Worm (Caenorhabditis elegans): Measurements from ENCODE around the gene C25H3.15.

C25H3.15 gene

ce11 chrII:5659675-5660074, 5.5 kb upstream of the C25H3.15 start, which contains the start of gene fut-3:
Gene fut-3, minus strand, starts transcription at chrII:5659775.
- TF ChIP-seq ets-4 (tag; optimal IDR thresholded peaks at IDR 0.05): no peak

ce11 chrII:5660155-5660554, 5.0 kb upstream of the C25H3.15 start:
- TF ChIP-seq ceh-30 (tag; optimal IDR thresholded peaks at IDR 0.05) (no peak), odd-2 (tag; optimal IDR thresholded peaks at IDR 0.05) (no peak), rnt-1 (tag; optimal IDR thresholded peaks at IDR 0.05) (no peak), dve-1 (tag; optimal IDR thresholded peaks at IDR 0.05) (no peak), pha-2 (tag; optimal IDR thresholded peaks at IDR 0.05) (no peak), che-1 (tag; optimal IDR thresholded peaks at IDR 0.05) (no peak), fax-1 (tag; optimal IDR thresholded peaks at IDR 0.05) (no peak), pag-3 (tag; optimal IDR thresholded peaks at IDR 0.05; ENCODE audit: borderline replicate concordance) (no peak), eyg-1 (tag; optimal IDR thresholded peaks at IDR 0.05) (no peak), hlh-6 (tag; optimal IDR thresholded peaks at IDR 0.05) (no peak), ets-4 (tag; optimal IDR thresholded peaks at IDR 0.05) (no peak), nhr-232 (tag; optimal IDR thresholded peaks at IDR 0.05) (no peak), hlh-30 (tag; optimal IDR thresholded peaks at IDR 0.05; ENCODE audit: insufficient read depth) (no peak), ama-1 (optimal IDR thresholded peaks at IDR 0.05) (no peak), ztf-16 (tag; optimal IDR thresholded peaks at IDR 0.05) (no peak), K09A11.1 (tag; optimal IDR thresholded peaks at IDR 0.05; ENCODE audit: insufficient read depth) (no peak), ceh-24 (tag; optimal IDR thresholded peaks at IDR 0.05) (no peak), pqm-1 (tag; optimal IDR thresholded peaks at IDR 0.05) (no peak)

ce11 chrII:5660736-5661734, 4.1 kb upstream of the C25H3.15 start, which contains the start of the genes ift-43 and mdt-26:
Gene ift-43, minus strand, starts transcription at chrII:5660786.
Gene mdt-26, plus strand, starts transcription at chrII:5661181.
- peak; percentile 58 for TF ChIP-seq unc-42 (tag; optimal IDR thresholded peaks at IDR 0.05)
- peak; percentile 51 for TF ChIP-seq ceh-48 (tag; optimal IDR thresholded peaks at IDR 0.05)
- peak; percentile 55 for TF ChIP-seq madf-2 (tag; optimal IDR thresholded peaks at IDR 0.05)
- TF ChIP-seq sox-4 (tag; optimal IDR thresholded peaks at IDR 0.05): peak; percentile 60
- no peak for TF ChIP-seq ceh-30 (tag; optimal IDR thresholded peaks at IDR 0.05)
- peak; percentile 11 for TF ChIP-seq ceh-14 (tag; optimal IDR thresholded peaks at IDR 0.05)
- peak; percentile 37 for TF ChIP-seq pax-1 (tag; optimal IDR thresholded peaks at IDR 0.05)
- peak; percentile 27 for TF ChIP-seq dve-1 (tag; optimal IDR thresholded peaks at IDR 0.05)
- TF ChIP-seq ceh-34 (tag; optimal IDR thresholded peaks at IDR 0.05): peak; percentile 9
- TF ChIP-seq ceh-45 (GFP tag; IDR thresholded peaks at IDR 0.05): peak; percentile 58; the same call in 1 of the 2 replicates
- TF ChIP-seq lin-11 (tag; optimal IDR thresholded peaks at IDR 0.05): peak; percentile 55
- peak; percentile 41 for TF ChIP-seq sdc-2 (tag; optimal IDR thresholded peaks at IDR 0.05)
- TF ChIP-seq C08G9.2 (tag; optimal IDR thresholded peaks at IDR 0.05): no peak
- TF ChIP-seq pat-9 (tag; optimal IDR thresholded peaks at IDR 0.05): peak; percentile 14
- TF ChIP-seq hlh-30 (tag; optimal IDR thresholded peaks at IDR 0.05; ENCODE audit: insufficient read depth): peak; percentile 52
- no peak for TF ChIP-seq hlh-13 (GFP tag; optimal IDR thresholded peaks at IDR 0.05)
- peak; percentile 78 for TF ChIP-seq ceh-31 (tag; optimal IDR thresholded peaks at IDR 0.05)
- TF ChIP-seq fkh-6 (tag; optimal IDR thresholded peaks at IDR 0.05): peak; percentile 56
- TF ChIP-seq odd-2 (tag; optimal IDR thresholded peaks at IDR 0.05): no peak
- peak; percentile 17 for TF ChIP-seq ceh-18 (tag; optimal IDR thresholded peaks at IDR 0.05)
- TF ChIP-seq T23F11.4 (GFP tag; optimal IDR thresholded peaks at IDR 0.05): no peak
- peak; percentile 53 for TF ChIP-seq ceh-22 (tag; optimal IDR thresholded peaks at IDR 0.05)
- TF ChIP-seq unc-86 (tag; optimal IDR thresholded peaks at IDR 0.05): no peak
- TF ChIP-seq hlh-8 (tag; optimal IDR thresholded peaks at IDR 0.05): no peak
- TF ChIP-seq K09A11.1 (tag; optimal IDR thresholded peaks at IDR 0.05; ENCODE audit: insufficient read depth): no peak
- peak; percentile 14 for TF ChIP-seq che-1 (tag; optimal IDR thresholded peaks at IDR 0.05)
- TF ChIP-seq pros-1 (tag; optimal IDR thresholded peaks at IDR 0.05): peak; percentile 55
- peak; percentile 59 for TF ChIP-seq gmeb-2 (tag; optimal IDR thresholded peaks at IDR 0.05)
- TF ChIP-seq ref-2 (tag; optimal IDR thresholded peaks at IDR 0.05): peak; percentile 30
- TF ChIP-seq ets-4 (tag; optimal IDR thresholded peaks at IDR 0.05): peak; percentile 23
- no peak for TF ChIP-seq pqm-1 (tag; optimal IDR thresholded peaks at IDR 0.05)
- TF ChIP-seq fax-1 (tag; optimal IDR thresholded peaks at IDR 0.05): no peak
- peak; percentile 29 for TF ChIP-seq pha-2 (tag; optimal IDR thresholded peaks at IDR 0.05)
- TF ChIP-seq ahr-1 (tag; optimal IDR thresholded peaks at IDR 0.05): no peak
- 0 out of 2 replicates have a peak, but pooled peaks have one; percentile 28 for TF ChIP-seq unc-3 (GFP tag; conservative IDR thresholded peaks at IDR 0.05)
- TF ChIP-seq unc-3 (tag; optimal IDR thresholded peaks at IDR 0.05): no peak
- TF ChIP-seq unc-55 (GFP tag; optimal IDR thresholded peaks at IDR 0.05): peak; percentile 70
